Fruit fly (Drosophila melanogaster): ENCODE results near the gene CG42717.

Gene CG42717

dm6 chr3L:16060806-16061600 lies 28.0 kb upstream of the CG42717 start (continued):
- TF ChIP-seq CG6765 (GFP tag; optimal IDR thresholded peaks at IDR 0.05) (no peak), CG10543 (GFP tag; optimal IDR thresholded peaks at IDR 0.05) (peak; percentile 56), Fer1 (GFP tag; optimal IDR thresholded peaks at IDR 0.05) (peak; percentile 26), CG31224 (GFP tag; IDR thresholded peaks at IDR 0.05) (no peak), ind (GFP tag; optimal IDR thresholded peaks at IDR 0.05) (peak; percentile 40), Rfx (GFP tag; IDR thresholded peaks at IDR 0.05) (peak; percentile 39; the same call in 1 of the 2 replicates), CG8765 (GFP tag; IDR thresholded peaks at IDR 0.05) (no peak), repo (GFP tag; optimal IDR thresholded peaks at IDR 0.05) (no peak), grn (GFP tag; optimal IDR thresholded peaks at IDR 0.05) (no peak), Ets97D (GFP tag; optimal IDR thresholded peaks at IDR 0.05) (no peak), ase (GFP tag; IDR thresholded peaks at IDR 0.05) (no peak), tap (tag; optimal IDR thresholded peaks at IDR 0.05) (no peak), CG15601 (tag; optimal IDR thresholded peaks at IDR 0.05) (no peak), btn (GFP tag; optimal IDR thresholded peaks at IDR 0.05) (no peak), CG18619 (GFP tag; optimal IDR thresholded peaks at IDR 0.05) (peak; percentile 59), ewg (GFP tag; optimal IDR thresholded peaks at IDR 0.05) (no peak), lab (GFP tag; optimal IDR thresholded peaks at IDR 0.05) (peak; percentile 50), CG4820 (GFP tag; optimal IDR thresholded peaks at IDR 0.05) (peak; percentile 29), CG1024 (GFP tag; IDR thresholded peaks at IDR 0.05) (no peak), Lim3 (GFP tag; IDR thresholded peaks at IDR 0.05) (no peak), hth (optimal IDR thresholded peaks at IDR 0.05) (no peak), pho (GFP tag; optimal IDR thresholded peaks at IDR 0.05) (no peak), MTF-1 (GFP tag; optimal IDR thresholded peaks at IDR 0.05; ENCODE audit: borderline replicate concordance) (no peak), Nf-YC (tag; optimal IDR thresholded peaks at IDR 0.05) (no peak), ham (GFP tag; IDR thresholded peaks at IDR 0.05) (0 out of 2 replicates have a peak, but pooled peaks have one; percentile 19), Sry-β (GFP tag; optimal IDR thresholded peaks at IDR 0.05) (no peak), CG13287 (GFP tag; IDR thresholded peaks at IDR 0.05; ENCODE audit: partially characterized antibody) (no peak), CG12071 (GFP tag; optimal IDR thresholded peaks at IDR 0.05) (no peak), onecut (GFP tag; IDR thresholded peaks at IDR 0.05) (no peak), Hey (tag; optimal IDR thresholded peaks at IDR 0.05) (no peak), dan (GFP tag; IDR thresholded peaks at IDR 0.05) (no peak), dysf (GFP tag; IDR thresholded peaks at IDR 0.05) (peak; percentile 46; the same call in 1 of the 3 replicates), vnd (GFP tag; IDR thresholded peaks at IDR 0.05; ENCODE audit: partially characterized antibody) (no peak), tin (GFP tag; optimal IDR thresholded peaks at IDR 0.05) (peak; percentile 22), nau (GFP tag; optimal IDR thresholded peaks at IDR 0.05) (no peak), CG31388 (GFP tag; optimal IDR thresholded peaks at IDR 0.05) (no peak), chif (GFP tag; optimal IDR thresholded peaks at IDR 0.05) (peak in 1 of 2 experiments; percentile 36), CG5180 (GFP tag; optimal IDR thresholded peaks at IDR 0.05) (peak; percentile 17), MESR4 (GFP tag; optimal IDR thresholded peaks at IDR 0.05) (no peak), pb (GFP tag; optimal IDR thresholded peaks at IDR 0.05) (no peak), CG34224 (GFP tag; IDR thresholded peaks at IDR 0.05; ENCODE audit: partially characterized antibody) (no peak), odd (GFP tag; optimal IDR thresholded peaks at IDR 0.05) (peak; percentile 54), Myb (GFP tag; optimal IDR thresholded peaks at IDR 0.05) (peak; percentile 22), slbo (GFP tag; IDR thresholded peaks at IDR 0.05) (peak; percentile 46; the same call in 1 of the 2 replicates), Camta (GFP tag; optimal IDR thresholded peaks at IDR 0.05) (no peak), CG3065 (GFP tag; optimal IDR thresholded peaks at IDR 0.05) (no peak), ftz-f1 (GFP tag; optimal IDR thresholded peaks at IDR 0.05) (no peak), unpg (GFP tag; optimal IDR thresholded peaks at IDR 0.05) (no peak), D19A (tag; optimal IDR thresholded peaks at IDR 0.05) (no peak), zen2 (GFP tag; IDR thresholded peaks at IDR 0.05; ENCODE audit: partially characterized antibody) (no peak)

Measured in whole organism, embryonic.